Worm (Caenorhabditis elegans) whole organism, L1 larva: Measurements from ENCODE around the gene acs-3.

Source experiments
- alr-1 ChIP-seq: fragments of 200-800 bp; sonication (Bioruptor generic); optimal IDR thresholded peaks from 2 replicates; lab custom pipeline; 2018; ENCODE audit warnings: borderline replicate concordance, mild to moderate bottlenecking, missing genetic modification characterization, missing compliant biosample characterization
- blmp-1 ChIP-seq: fragments of 150-350 bp; optimal IDR thresholded peaks from 2 replicates; lab custom pipeline; 2014; ENCODE audit warnings: missing biosample characterization, missing genetic modification characterization
- ceh-63 ChIP-seq: fragments of 200-800 bp; sonication (Bioruptor generic); optimal IDR thresholded peaks from 2 replicates; lab custom pipeline; 2018; ENCODE audit warnings: mild to moderate bottlenecking, missing genetic modification characterization, missing compliant biosample characterization
- ceh-8 ChIP-seq: fragments of 200-800 bp; sonication (Bioruptor generic); optimal IDR thresholded peaks from 2 replicates; lab custom pipeline; 2018; ENCODE audit warnings: mild to moderate bottlenecking, missing genetic modification characterization, moderate library complexity, missing compliant biosample characterization
- ceh-82 ChIP-seq, 3 experiments: fragments of 150-350 bp in 1 of 3; sonication (generic microtip) in 2 of 3; optimal IDR thresholded peaks; 2 replicates each; lab custom pipeline; 2014 to 2017; ENCODE audit warnings: missing biosample characterization in 3 of 3, missing genetic modification characterization in 3 of 3
- dpl-1 ChIP-seq, 3 experiments: fragments of 150-350 bp in 2 of 3; sonication (generic microtip) in 1 of 3; optimal IDR thresholded peaks; 2 replicates each; lab custom pipeline; 2014 to 2017; ENCODE audit warnings: missing biosample characterization in 3 of 3, missing genetic modification characterization in 3 of 3, missing genetic modification reagents in 3 of 3
- efl-1 ChIP-seq, 4 experiments: fragments of 150-350 bp; optimal IDR thresholded peaks in 3 of 4; peaks in 1 of 4; 1 replicate in 1 of 4; 2 replicates in 3 of 4; lab custom pipeline; 2014; ENCODE audit warnings: missing biosample characterization in 2 of 4, missing genetic modification characterization in 2 of 4, missing genetic modification reagents in 2 of 4
- egl-27 ChIP-seq, 2 experiments: fragments of 150-350 bp in 1 of 2; sonication (generic microtip); optimal IDR thresholded peaks; 3 replicates each; lab custom pipeline; 2017 to 2018; ENCODE audit warnings: missing biosample characterization in 2 of 2, missing genetic modification characterization in 2 of 2, missing genetic modification reagents in 2 of 2
- elt-2 ChIP-seq: sonication (generic microtip); optimal IDR thresholded peaks from 2 replicates; lab custom pipeline; 2016; ENCODE audit warnings: missing genetic modification characterization, mild to moderate bottlenecking, inconsistent platforms, missing compliant biosample characterization, missing genetic modification reagents
- elt-3 ChIP-seq, 6 experiments: fragments of 150-350 bp in 1 of 6; sonication (generic microtip); optimal IDR thresholded peaks; 2 replicates each; lab custom pipeline; 2017 to 2018; ENCODE audit warnings: missing biosample characterization in 6 of 6, missing genetic modification characterization in 6 of 6, inconsistent platforms in 1 of 6
- fkh-10 ChIP-seq: sonication (generic microtip); optimal IDR thresholded peaks from 2 replicates; lab custom pipeline; 2017; ENCODE audit warnings: missing biosample characterization, missing genetic modification reagents, missing genetic modification characterization
- fkh-8 ChIP-seq: sonication (generic microtip); optimal IDR thresholded peaks from 2 replicates; lab custom pipeline; 2016; ENCODE audit warnings: mild to moderate bottlenecking, missing genetic modification characterization, missing compliant biosample characterization
- grh-1 ChIP-seq: fragments of 200-800 bp; sonication (Bioruptor generic); IDR thresholded peaks from 2 replicates; pipeline ENCODE4 v1.3.6; 2022; ENCODE audit warnings: missing genetic modification reagents, missing genetic modification characterization, missing compliant biosample characterization
- hlh-4 ChIP-seq: sonication (generic microtip); optimal IDR thresholded peaks from 2 replicates; lab custom pipeline; 2016; ENCODE audit warnings: mild to moderate bottlenecking, missing genetic modification characterization, missing compliant biosample characterization
- irx-1 ChIP-seq: sonication (generic microtip); optimal IDR thresholded peaks from 2 replicates; lab custom pipeline; 2016; ENCODE audit warnings: missing genetic modification characterization, missing compliant biosample characterization
- isw-1 ChIP-seq: fragments of 200-800 bp; sonication (Bioruptor generic); IDR thresholded peaks from 2 replicates; pipeline ENCODE4 v1.3.6; 2022; ENCODE audit warnings: missing genetic modification characterization, missing compliant biosample characterization
- lin-14 ChIP-seq: fragments of 200-800 bp; sonication (Bioruptor generic); optimal IDR thresholded peaks from 2 replicates; lab custom pipeline; 2018; ENCODE audit warnings: mild to moderate bottlenecking, missing genetic modification characterization, moderate library complexity, missing compliant biosample characterization
- mab-9 ChIP-seq: fragments of 200-800 bp; sonication (Bioruptor generic); IDR thresholded peaks from 2 replicates; pipeline ENCODE4 v1.3.6; 2022; ENCODE audit warnings: missing genetic modification reagents, missing genetic modification characterization, missing compliant biosample characterization
- mep-1 ChIP-seq: fragments of 150-350 bp; optimal IDR thresholded peaks from 2 replicates; lab custom pipeline; 2014; ENCODE audit warnings: missing biosample characterization, missing genetic modification characterization
- nhr-11 ChIP-seq: fragments of 150-350 bp; optimal IDR thresholded peaks from 2 replicates; lab custom pipeline; 2014; ENCODE audit warnings: missing biosample characterization, missing genetic modification characterization
- nhr-12 ChIP-seq: sonication (generic microtip); optimal IDR thresholded peaks from 2 replicates; lab custom pipeline; 2017; ENCODE audit warnings: missing biosample characterization, missing genetic modification characterization
- nhr-20 ChIP-seq: sonication (generic microtip); optimal IDR thresholded peaks from 2 replicates; lab custom pipeline; 2016; ENCODE audit warnings: mild to moderate bottlenecking, missing genetic modification characterization, missing compliant biosample characterization
- nhr-237 ChIP-seq: fragments of 150-350 bp; optimal IDR thresholded peaks from 2 replicates; lab custom pipeline; 2014; ENCODE audit warnings: missing biosample characterization, missing genetic modification characterization
- nhr-47 ChIP-seq: sonication (generic microtip); optimal IDR thresholded peaks from 2 replicates; lab custom pipeline; 2016; ENCODE audit warnings: mild to moderate bottlenecking, missing genetic modification characterization, moderate library complexity, missing compliant biosample characterization
- nhr-71 ChIP-seq: sonication (generic microtip); optimal IDR thresholded peaks from 2 replicates; lab custom pipeline; 2016; ENCODE audit warnings: mild to moderate bottlenecking, missing genetic modification characterization, moderate library complexity, missing compliant biosample characterization
- pag-3 ChIP-seq: sonication (generic microtip); optimal IDR thresholded peaks from 2 replicates; lab custom pipeline; 2017; ENCODE audit warnings: missing genetic modification characterization, mild to moderate bottlenecking, missing compliant biosample characterization, antibody characterized with exemption, borderline replicate concordance; ENCODE audit not compliant: insufficient read depth
- pqm-1 ChIP-seq: sonication (generic microtip); optimal IDR thresholded peaks from 3 replicates; lab custom pipeline; 2017; ENCODE audit warnings: missing biosample characterization, missing genetic modification characterization
- rnt-1 ChIP-seq: sonication (generic microtip); optimal IDR thresholded peaks from 2 replicates; lab custom pipeline; 2016; ENCODE audit warnings: mild to moderate bottlenecking, missing genetic modification characterization, moderate library complexity, missing compliant biosample characterization
- snpc-4 ChIP-seq: fragments of 150-350 bp; optimal IDR thresholded peaks from 2 replicates; lab custom pipeline; 2014; ENCODE audit warnings: missing biosample characterization, missing genetic modification characterization
- sup-37 ChIP-seq: fragments of 200-800 bp; sonication (Bioruptor generic); optimal IDR thresholded peaks from 2 replicates; lab custom pipeline; 2018; ENCODE audit warnings: mild to moderate bottlenecking, missing genetic modification characterization, missing compliant biosample characterization
- swsn-7 ChIP-seq: sonication (generic microtip); optimal IDR thresholded peaks from 2 replicates; lab custom pipeline; 2016; ENCODE audit warnings: missing genetic modification characterization, missing compliant biosample characterization
- unc-130 ChIP-seq: fragments of 150-350 bp; optimal IDR thresholded peaks from 2 replicates; lab custom pipeline; 2017; ENCODE audit warnings: missing biosample characterization, missing genetic modification characterization, inconsistent platforms
- xbp-1 ChIP-seq: sonication (generic microtip); optimal IDR thresholded peaks from 2 replicates; lab custom pipeline; 2016; ENCODE audit warnings: missing genetic modification characterization, missing compliant biosample characterization
- zip-4 ChIP-seq: fragments of 200-800 bp; sonication (Bioruptor generic); optimal IDR thresholded peaks from 2 replicates; lab custom pipeline; 2018; ENCODE audit warnings: mild to moderate bottlenecking, missing genetic modification characterization, moderate library complexity, missing compliant biosample characterization

Gene acs-3

DNA sequence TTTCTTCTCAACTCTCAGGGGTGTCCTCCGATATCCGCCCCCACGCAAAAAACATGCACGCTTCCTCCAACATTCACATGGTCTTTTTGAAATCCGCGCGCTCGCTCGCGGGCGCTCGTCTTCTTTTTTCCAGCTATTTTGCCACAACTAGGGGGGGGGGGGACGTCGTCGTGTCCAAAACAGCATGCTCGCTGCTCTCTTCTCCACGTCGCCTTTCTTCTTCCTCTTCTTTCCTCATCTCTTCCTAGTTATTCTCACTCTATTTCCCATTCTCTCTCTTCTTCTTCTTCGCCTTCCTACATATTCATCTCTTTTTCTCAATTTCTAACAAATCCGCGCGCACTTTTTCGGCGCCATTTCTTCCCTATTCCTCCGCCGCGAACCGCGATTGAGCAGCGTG is 25.9 kb upstream of the acs-3 start (continued):
- TF ChIP-seq irx-1 (tag; lab: Kevin White, UChicago) (peak; percentile 25), isw-1 (peak; percentile 8; the same call in 1 of the 2 replicates), xbp-1 (peak; percentile 36), swsn-7 (tag; lab: Kevin White, UChicago) (peak; percentile 57), dpl-1 (GFP tag; optimal IDR thresholded peaks at IDR 0.05; lab: Kevin White, UChicago) (no peak), pag-3 (no peak), hlh-4 (no peak), nhr-47 (tag; lab: Kevin White, UChicago) (peak; percentile 52), nhr-237 (tag; lab: Kevin White, UChicago) (no peak), mab-9 (GFP tag; lab: Robert Waterston, UW) (no peak), rnt-1 (tag; lab: Kevin White, UChicago) (no peak)

DNA sequence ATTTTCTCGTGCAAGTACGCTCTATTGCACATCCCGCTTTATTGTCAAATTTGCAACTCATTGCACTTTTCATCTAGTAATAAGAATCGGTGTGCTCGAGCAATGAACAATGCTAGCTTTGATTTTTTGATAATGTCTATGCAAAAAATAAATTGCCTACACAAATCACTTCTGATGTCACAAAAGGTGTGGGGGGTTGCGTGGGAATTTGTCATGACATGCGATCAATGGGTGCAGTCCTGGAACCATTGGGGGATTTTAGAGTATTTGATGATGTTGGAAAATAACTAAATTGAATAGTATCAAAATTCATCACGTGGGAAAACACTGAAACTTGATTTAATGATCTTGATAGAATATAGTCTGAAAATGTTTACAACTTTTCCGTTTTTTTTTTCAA is 23.5 kb upstream of the acs-3 start:
- TF ChIP-seq lin-14 (peak; percentile 26), nhr-71 (tag; lab: Kevin White, UChicago) (peak; percentile 10), nhr-47 (tag; lab: Kevin White, UChicago) (peak; percentile 23), efl-1 (optimal IDR thresholded peaks at IDR 0.05; lab: Kevin White, UChicago) (no peak), efl-1 (GFP tag; optimal IDR thresholded peaks at IDR 0.05 in 1 of 2; lab: Kevin White, UChicago) (peak in 1 of 2 experiments; percentile 88), egl-27 (tag; optimal IDR thresholded peaks at IDR 0.05; lab: Kevin White, UChicago) (no peak), ceh-8 (GFP tag; lab: Kevin White, UChicago) (peak; percentile 76), hlh-4 (no peak), mab-9 (GFP tag; lab: Robert Waterston, UW) (no peak), fkh-8 (tag; lab: Kevin White, UChicago) (peak; percentile 53)
- TF ChIP-seq, all 84 proteins: peak for 6

ce11 chrV:1955246-1955645 is 14.1 kb upstream of the acs-3 start:
- no peak for TF ChIP-seq nhr-12 (tag; lab: Kevin White, UChicago)

ce11 chrV:1957110-1957509 is 12.2 kb upstream of the acs-3 start, which contains the start of gene fipr-25:
TSS of gene fipr-25 (plus strand) at chrV:1957410.
- TF ChIP-seq lin-14 (no peak), alr-1 (tag; lab: Kevin White, UChicago) (no peak), sup-37 (GFP tag; lab: Kevin White, UChicago) (no peak), ceh-8 (GFP tag; lab: Kevin White, UChicago) (no peak), pqm-1 (no peak), ceh-82 (tag; optimal IDR thresholded peaks at IDR 0.05; lab: Kevin White, UChicago) (no peak), nhr-11 (no peak), hlh-4 (no peak), nhr-20 (tag; lab: Kevin White, UChicago) (no peak), grh-1 (no peak), elt-2 (no peak), unc-130 (no peak), fkh-10 (GFP tag; lab: Kevin White, UChicago) (no peak)

- TF ChIP-seq snpc-4 (tag; lab: Kevin White, UChicago): no peak
Measured at ce11 chrV:1961453-1961852, 7.9 kb upstream of the acs-3 start, which contains the start of gene Y40B10B.1. TSS of gene Y40B10B.1 (minus strand) at chrV:1961553.

DNA sequence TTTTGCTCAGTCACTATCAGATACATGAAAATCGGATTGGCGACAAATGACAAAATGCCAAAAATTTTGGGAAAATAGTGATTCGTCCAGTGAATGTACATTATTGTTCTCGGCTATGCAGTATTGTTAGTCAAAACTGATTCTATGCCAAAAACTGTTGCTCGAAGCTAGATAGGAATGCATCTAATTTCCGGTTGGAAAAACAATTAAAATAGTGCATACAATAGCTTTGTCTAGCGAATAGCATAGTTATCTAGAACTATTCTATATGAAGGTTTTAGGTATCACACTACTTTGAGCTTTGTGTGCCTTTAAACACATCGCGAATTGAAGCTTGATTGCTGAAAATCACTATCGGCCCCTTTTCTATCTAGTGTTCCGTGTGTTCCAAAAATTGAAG is 4.5 kb upstream of the acs-3 start, which contains the start of gene srj-15:
Gene srj-15 (minus strand): TSS at position 101 of the 400 bp plus-strand sequence.
- TF ChIP-seq mep-1 (tag; lab: Kevin White, UChicago) (no peak), elt-3 (tag; optimal IDR thresholded peaks at IDR 0.05; lab: Kevin White, UChicago) (no peak), zip-4 (GFP tag; lab: Kevin White, UChicago) (no peak), blmp-1 (tag; lab: Kevin White, UChicago) (no peak), unc-130 (no peak), ceh-63 (GFP tag; lab: Kevin White, UChicago) (no peak)
